Worm (Caenorhabditis elegans) whole organism, L4 larva: ENCODE measurements around the gene C54D10.9.

Experiments
- ZK546.5 ChIP-seq, 2 experiments: sonication (generic microtip); optimal IDR thresholded peaks; 2 replicates each; lab custom pipeline; 2017; ENCODE audit warnings: missing biosample characterization in 2 of 2, missing genetic modification characterization in 2 of 2
- ceh-20 ChIP-seq: fragments of 200-800 bp; sonication (Bioruptor generic); IDR thresholded peaks from 2 replicates; pipeline ENCODE4 v1.3.6; 2022; ENCODE audit warnings: missing genetic modification reagents, missing genetic modification characterization, missing compliant biosample characterization
- cey-2 ChIP-seq: sonication (generic microtip); optimal IDR thresholded peaks from 3 replicates; lab custom pipeline; 2017; ENCODE audit warnings: missing genetic modification characterization, mild to moderate bottlenecking, missing compliant biosample characterization, antibody characterized with exemption, borderline replicate concordance; ENCODE audit not compliant: insufficient read depth
- egl-27 ChIP-seq: sonication (generic microtip); optimal IDR thresholded peaks from 3 replicates; lab custom pipeline; 2017; ENCODE audit warnings: missing biosample characterization, missing genetic modification reagents, missing genetic modification characterization
- egl-43 ChIP-seq: fragments of 200-800 bp; sonication (Bioruptor generic); IDR thresholded peaks from 2 replicates; pipeline ENCODE4 v1.3.6; 2022; ENCODE audit warnings: missing genetic modification reagents, missing genetic modification characterization, missing compliant biosample characterization
- hif-1 ChIP-seq, 2 experiments: sonication (generic microtip); optimal IDR thresholded peaks; 2 replicates each; lab custom pipeline; 2016 to 2017; ENCODE audit warnings: missing compliant biosample characterization in 2 of 2, missing genetic modification characterization in 2 of 2, missing genetic modification reagents in 2 of 2, missing genotype in 2 of 2, mild to moderate bottlenecking in 1 of 2
- lin-13 ChIP-seq: fragments of 150-350 bp; optimal IDR thresholded peaks from 2 replicates; lab custom pipeline; 2014; ENCODE audit warnings: missing biosample characterization, missing genetic modification reagents, missing genetic modification characterization
- nhr-25 ChIP-seq: sonication (generic microtip); optimal IDR thresholded peaks from 2 replicates; lab custom pipeline; 2017; ENCODE audit warnings: missing genetic modification characterization, mild to moderate bottlenecking, missing compliant biosample characterization, antibody characterized with exemption, moderate library complexity, borderline replicate concordance; ENCODE audit not compliant: insufficient read depth
- nhr-28 ChIP-seq: fragments of 150-350 bp; optimal IDR thresholded peaks from 2 replicates; lab custom pipeline; 2014; ENCODE audit warnings: missing biosample characterization, missing genetic modification characterization
- zip-2 ChIP-seq: fragments of 150-350 bp; optimal IDR thresholded peaks from 2 replicates; lab custom pipeline; 2014; ENCODE audit warnings: missing biosample characterization, missing genetic modification characterization

DNA sequence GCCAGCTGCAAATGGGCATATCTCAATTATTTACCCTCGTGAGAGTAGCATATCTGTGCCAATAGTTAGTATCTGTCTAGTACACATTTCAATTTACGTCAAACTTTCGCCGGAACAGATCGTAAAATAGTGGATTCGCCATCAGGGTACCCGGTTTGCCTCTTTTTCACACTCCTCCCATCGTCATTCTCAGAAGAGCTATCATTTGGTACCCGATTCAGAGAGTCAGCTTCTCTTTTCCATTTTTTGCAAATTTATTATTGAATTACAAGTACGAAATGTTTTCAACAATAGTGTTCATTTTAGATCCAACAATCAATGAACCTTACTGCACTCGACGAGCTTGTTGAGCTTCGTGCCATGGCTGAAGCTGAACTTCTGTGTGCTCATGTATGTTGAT lies 17.9 kb upstream of the C54D10.9 start, which contains the start of gene C54D10.5:
- TF ChIP-seq lin-13 (GFP tag; lab: Kevin White, UChicago) (no peak), hif-1 (tag; optimal IDR thresholded peaks at IDR 0.05; lab: Kevin White, UChicago) (no peak), zip-2 (no peak), nhr-28 (tag; lab: Kevin White, UChicago) (no peak), egl-27 (tag; lab: Kevin White, UChicago) (no peak), cey-2 (tag; lab: Kevin White, UChicago) (no peak), egl-43 (no peak), ceh-20 (no peak), nhr-25 (tag; lab: Kevin White, UChicago) (no peak), ZK546.5 (tag; optimal IDR thresholded peaks at IDR 0.05; lab: Kevin White, UChicago) (no peak)
